Worm (Caenorhabditis elegans) whole organism, mixed stage, embryonic: ENCODE data around the gene C10C5.3.

ENCODE experiments used
- M03D4.4 ChIP-seq: sonication (generic microtip); optimal IDR thresholded peaks from 2 replicates; lab custom pipeline; 2017; ENCODE audit warnings: mild to moderate bottlenecking, missing genetic modification characterization, missing compliant biosample characterization
- bed-3 ChIP-seq: fragments of 200-800 bp; sonication (Bioruptor generic); optimal IDR thresholded peaks from 3 replicates; lab custom pipeline; 2018; ENCODE audit warnings: mild to moderate bottlenecking, missing genetic modification characterization, moderate library complexity, missing compliant biosample characterization
- blmp-1 ChIP-seq: fragments of 150-350 bp; optimal IDR thresholded peaks from 2 replicates; lab custom pipeline; 2014; ENCODE audit warnings: missing biosample characterization, missing genetic modification characterization
- ceh-39 ChIP-seq: fragments of 150-350 bp; optimal IDR thresholded peaks from 2 replicates; lab custom pipeline; 2014; ENCODE audit warnings: missing biosample characterization, missing genetic modification characterization
- ceh-43 ChIP-seq: fragments of 200-800 bp; sonication (Bioruptor generic); optimal IDR thresholded peaks from 2 replicates; lab custom pipeline; 2018; ENCODE audit warnings: mild to moderate bottlenecking, missing genetic modification characterization, moderate library complexity, missing compliant biosample characterization
- ceh-83 ChIP-seq: fragments of 200-800 bp; sonication (Bioruptor generic); optimal IDR thresholded peaks from 2 replicates; lab custom pipeline; 2018; ENCODE audit warnings: mild to moderate bottlenecking, missing genetic modification characterization, missing compliant biosample characterization
- ces-1 ChIP-seq: fragments of 150-350 bp; optimal IDR thresholded peaks from 2 replicates; lab custom pipeline; 2014; ENCODE audit warnings: missing biosample characterization, missing genetic modification reagents, missing genetic modification characterization
- cnd-1 ChIP-seq: fragments of 200-800 bp; sonication (Bioruptor generic); optimal IDR thresholded peaks from 2 replicates; lab custom pipeline; 2018; ENCODE audit warnings: mild to moderate bottlenecking, missing genetic modification characterization, missing compliant biosample characterization
- drap-1 ChIP-seq: fragments of 200-800 bp; sonication (Bioruptor generic); optimal IDR thresholded peaks from 3 replicates; lab custom pipeline; 2018; ENCODE audit warnings: mild to moderate bottlenecking, missing genetic modification characterization, missing compliant biosample characterization
- elt-1 ChIP-seq: sonication (generic microtip); optimal IDR thresholded peaks from 2 replicates; lab custom pipeline; 2017; ENCODE audit warnings: missing genetic modification characterization, mild to moderate bottlenecking, missing compliant biosample characterization, antibody characterized with exemption, moderate library complexity, borderline replicate concordance; ENCODE audit not compliant: insufficient read depth
- elt-3 ChIP-seq: fragments of 150-350 bp; optimal IDR thresholded peaks from 2 replicates; lab custom pipeline; 2014; ENCODE audit warnings: missing biosample characterization, missing genetic modification characterization
- flh-1 ChIP-seq: fragments of 200-800 bp; sonication (Bioruptor generic); optimal IDR thresholded peaks from 2 replicates; lab custom pipeline; 2018; ENCODE audit warnings: mild to moderate bottlenecking, missing genetic modification characterization, moderate library complexity, missing compliant biosample characterization
- ham-2 ChIP-seq: fragments of 200-800 bp; sonication (Bioruptor generic); optimal IDR thresholded peaks from 2 replicates; lab custom pipeline; 2018; ENCODE audit warnings: mild to moderate bottlenecking, missing genetic modification characterization, missing compliant biosample characterization
- hlh-1 ChIP-seq: fragments of 150-350 bp; optimal IDR thresholded peaks from 2 replicates; lab custom pipeline; 2014; ENCODE audit warnings: missing biosample characterization, missing genetic modification reagents, missing genetic modification characterization
- lin-13 ChIP-seq: fragments of 150-350 bp; optimal IDR thresholded peaks from 2 replicates; lab custom pipeline; 2014; ENCODE audit warnings: missing biosample characterization, missing genetic modification characterization
- lin-32 ChIP-seq: fragments of 200-800 bp; sonication (Bioruptor generic); optimal IDR thresholded peaks from 2 replicates; lab custom pipeline; 2018; ENCODE audit warnings: mild to moderate bottlenecking, missing genetic modification characterization, missing compliant biosample characterization
- lsy-2 ChIP-seq: fragments of 150-350 bp; optimal IDR thresholded peaks from 2 replicates; lab custom pipeline; 2014; ENCODE audit warnings: missing biosample characterization, missing genetic modification characterization
- mab-5 ChIP-seq: fragments of 150-350 bp; optimal IDR thresholded peaks from 2 replicates; lab custom pipeline; 2014; ENCODE audit warnings: missing biosample characterization, missing genetic modification characterization
- mep-1 ChIP-seq: fragments of 150-350 bp; optimal IDR thresholded peaks from 2 replicates; lab custom pipeline; 2017; ENCODE audit warnings: missing biosample characterization, missing genetic modification reagents, missing genetic modification characterization, inconsistent platforms
- mls-2 ChIP-seq: sonication (generic microtip); optimal IDR thresholded peaks from 2 replicates; lab custom pipeline; 2016; ENCODE audit warnings: mild to moderate bottlenecking, missing genetic modification characterization, moderate library complexity, missing compliant biosample characterization
- nhr-12 ChIP-seq: fragments of 150-350 bp; optimal IDR thresholded peaks from 2 replicates; lab custom pipeline; 2014; ENCODE audit warnings: missing biosample characterization, missing genetic modification characterization
- nhr-2 ChIP-seq: fragments of 150-350 bp; optimal IDR thresholded peaks from 2 replicates; lab custom pipeline; 2014; ENCODE audit warnings: missing biosample characterization, missing genetic modification characterization
- nhr-237 ChIP-seq: fragments of 150-350 bp; optimal IDR thresholded peaks from 2 replicates; lab custom pipeline; 2014; ENCODE audit warnings: missing biosample characterization, missing genetic modification characterization
- nhr-28 ChIP-seq: fragments of 150-350 bp; optimal IDR thresholded peaks from 2 replicates; lab custom pipeline; 2014; ENCODE audit warnings: missing biosample characterization, missing genetic modification characterization
- nhr-76 ChIP-seq: sonication (generic microtip); optimal IDR thresholded peaks from 2 replicates; lab custom pipeline; 2017; ENCODE audit warnings: missing biosample characterization, missing genetic modification characterization
- pha-4 ChIP-seq: fragments of 150-350 bp; optimal IDR thresholded peaks from 2 replicates; lab custom pipeline; 2018; ENCODE audit warnings: missing biosample characterization, missing genetic modification reagents, missing genetic modification characterization
- sem-2 ChIP-seq: fragments of 200-800 bp; sonication (Bioruptor generic); optimal IDR thresholded peaks from 2 replicates; lab custom pipeline; 2018; ENCODE audit warnings: mild to moderate bottlenecking, missing genetic modification characterization, missing compliant biosample characterization
- snpc-4 ChIP-seq: fragments of 150-350 bp; optimal IDR thresholded peaks from 2 replicates; lab custom pipeline; 2014; ENCODE audit warnings: missing biosample characterization, missing genetic modification characterization
- tbx-8 ChIP-seq: fragments of 200-800 bp; sonication (Bioruptor generic); optimal IDR thresholded peaks from 2 replicates; lab custom pipeline; 2018; ENCODE audit warnings: mild to moderate bottlenecking, missing genetic modification characterization, moderate library complexity, missing compliant biosample characterization
- unc-120 ChIP-seq: sonication (generic microtip); optimal IDR thresholded peaks from 2 replicates; lab custom pipeline; 2017; ENCODE audit warnings: missing genetic modification characterization, missing compliant biosample characterization; ENCODE audit not compliant: poor library complexity, severe bottlenecking
- unc-62 ChIP-seq: fragments of 150-350 bp; optimal IDR thresholded peaks from 2 replicates; lab custom pipeline; 2014; ENCODE audit warnings: missing biosample characterization, missing genetic modification reagents, missing genetic modification characterization
- zip-8 ChIP-seq: fragments of 150-350 bp; optimal IDR thresholded peaks from 2 replicates; lab custom pipeline; 2014; ENCODE audit warnings: missing biosample characterization, missing genetic modification characterization
- ztf-11 ChIP-seq: fragments of 150-350 bp; optimal IDR thresholded peaks from 2 replicates; lab custom pipeline; 2014; ENCODE audit warnings: missing biosample characterization, missing genetic modification characterization

C10C5.3 gene

ce11 chrIV:9374529-9374928, at the start of gene C10C5.3:
C10C5.3 (plus strand) TSS chrIV:9374829.
- TF ChIP-seq ces-1: no peak
- no peak for TF ChIP-seq M03D4.4 (tag; lab: Kevin White, UChicago)
- no peak for TF ChIP-seq cnd-1 (tag; lab: Kevin White, UChicago)
- no peak for TF ChIP-seq lin-13 (tag; lab: Kevin White, UChicago)
- TF ChIP-seq mls-2 (tag; lab: Kevin White, UChicago): no peak
- no peak for TF ChIP-seq nhr-76
- no peak for TF ChIP-seq lin-32 (GFP tag; lab: Kevin White, UChicago)
- TF ChIP-seq tbx-8 (GFP tag; lab: Kevin White, UChicago): no peak
- TF ChIP-seq nhr-237 (tag; lab: Kevin White, UChicago): no peak
- TF ChIP-seq ham-2 (GFP tag; lab: Kevin White, UChicago): no peak
- no peak for TF ChIP-seq lsy-2 (tag; lab: Kevin White, UChicago)
- TF ChIP-seq zip-8 (tag; lab: Kevin White, UChicago): no peak
- TF ChIP-seq unc-62 (GFP tag; lab: Kevin White, UChicago): no peak
- TF ChIP-seq pha-4 (tag; lab: Kevin White, UChicago): no peak

- no peak for TF ChIP-seq cnd-1 (tag; lab: Kevin White, UChicago)
- no peak for TF ChIP-seq nhr-12
- no peak for TF ChIP-seq ceh-39
- no peak for TF ChIP-seq pha-4 (tag; lab: Kevin White, UChicago)
- TF ChIP-seq nhr-28 (tag; lab: Kevin White, UChicago): no peak
Observed at ce11 chrIV:9327706-9328105, 46.9 kb upstream of the C10C5.3 start, which contains the start of gene clec-183. clec-183 (plus strand) TSS chrIV:9328006.

ce11 chrIV:9330755-9331154, 43.9 kb upstream of the C10C5.3 start, which contains the start of gene nspg-7.1:
nspg-7.1 (minus strand) TSS chrIV:9330855.
- TF ChIP-seq nhr-2 (tag; lab: Kevin White, UChicago): no peak
- TF ChIP-seq pha-4 (tag; lab: Kevin White, UChicago): no peak
- no peak for TF ChIP-seq mep-1 (tag; lab: Kevin White, UChicago)
- TF ChIP-seq ceh-43: no peak
- no peak for TF ChIP-seq M03D4.4 (tag; lab: Kevin White, UChicago)
- no peak for TF ChIP-seq elt-1 (tag; lab: Kevin White, UChicago)
- no peak for TF ChIP-seq ztf-11 (tag; lab: Kevin White, UChicago)
- TF ChIP-seq, all 35 proteins: peak for 0

- TF ChIP-seq bed-3 (GFP tag; lab: Kevin White, UChicago): no peak
- no peak for TF ChIP-seq flh-1 (GFP tag; lab: Kevin White, UChicago)
- no peak for TF ChIP-seq snpc-4 (tag; lab: Kevin White, UChicago)
- TF ChIP-seq nhr-237 (tag; lab: Kevin White, UChicago): no peak
- no peak for TF ChIP-seq blmp-1
- TF ChIP-seq ham-2 (GFP tag; lab: Kevin White, UChicago): no peak
- no peak for TF ChIP-seq cnd-1 (tag; lab: Kevin White, UChicago)
- TF ChIP-seq M03D4.4 (tag; lab: Kevin White, UChicago): no peak
- TF ChIP-seq tbx-8 (GFP tag; lab: Kevin White, UChicago): no peak
- TF ChIP-seq nhr-76: no peak
Observed at ce11 chrIV:9333007-9333406, 41.6 kb upstream of the C10C5.3 start.

ce11 chrIV:9335552-9336251, 38.9 kb upstream of the C10C5.3 start, which contains the start of the genes coa-4 and T20D3.14:
coa-4 (minus strand) TSS chrIV:9335602.
T20D3.14 (minus strand) TSS chrIV:9335909.
- no peak for TF ChIP-seq ceh-39
- TF ChIP-seq ham-2 (GFP tag; lab: Kevin White, UChicago): no peak
- TF ChIP-seq ces-1: no peak
- no peak for TF ChIP-seq ztf-11 (tag; lab: Kevin White, UChicago)
- no peak for TF ChIP-seq nhr-28 (tag; lab: Kevin White, UChicago)
- TF ChIP-seq ceh-43: no peak
- TF ChIP-seq nhr-76: no peak
- TF ChIP-seq unc-62 (GFP tag; lab: Kevin White, UChicago): no peak
- no peak for TF ChIP-seq zip-8 (tag; lab: Kevin White, UChicago)
- TF ChIP-seq blmp-1: no peak

ce11 chrIV:9336538-9337090, 38.0 kb upstream of the C10C5.3 start, which contains the start of gene T20D3.5:
T20D3.5 (plus strand) TSS chrIV:9337040.
- no peak for TF ChIP-seq snpc-4 (tag; lab: Kevin White, UChicago)
- TF ChIP-seq tbx-8 (GFP tag; lab: Kevin White, UChicago): no peak
- TF ChIP-seq mls-2 (tag; lab: Kevin White, UChicago): no peak
- TF ChIP-seq ceh-83 (GFP tag; lab: Kevin White, UChicago): no peak
- no peak for TF ChIP-seq mab-5 (tag; lab: Kevin White, UChicago)
- TF ChIP-seq elt-3 (tag; lab: Kevin White, UChicago): no peak
- no peak for TF ChIP-seq ham-2 (GFP tag; lab: Kevin White, UChicago)
- TF ChIP-seq M03D4.4 (tag; lab: Kevin White, UChicago): no peak
- no peak for TF ChIP-seq unc-120
- no peak for TF ChIP-seq sem-2 (GFP tag; lab: Kevin White, UChicago)
- TF ChIP-seq elt-1 (tag; lab: Kevin White, UChicago): no peak
- no peak for TF ChIP-seq blmp-1
- no peak for TF ChIP-seq nhr-237 (tag; lab: Kevin White, UChicago)
- no peak for TF ChIP-seq drap-1 (GFP tag; lab: Kevin White, UChicago)
- TF ChIP-seq hlh-1 (tag; lab: Kevin White, UChicago): no peak
- no peak for TF ChIP-seq flh-1 (GFP tag; lab: Kevin White, UChicago)
